Worm (Caenorhabditis elegans): ENCODE measurements around the gene ZK686.6.

The ZK686.6 gene

ce11 chrIII:7729062-7729461 lies 43.7 kb downstream of the ZK686.6 start:
- TF ChIP-seq zfp-2 (tag; optimal IDR thresholded peaks at IDR 0.05) (no peak), spr-3 (GFP tag; optimal IDR thresholded peaks at IDR 0.05) (no peak), R02D3.7 (tag; optimal IDR thresholded peaks at IDR 0.05) (no peak), hlh-30 (tag; optimal IDR thresholded peaks at IDR 0.05; ENCODE audit: insufficient read depth) (peak; percentile 34), saeg-2 (GFP tag; IDR thresholded peaks at IDR 0.05) (no peak), ceh-44 (GFP tag; IDR thresholded peaks at IDR 0.05) (no peak), nhr-77 (tag; optimal IDR thresholded peaks at IDR 0.05) (no peak), hif-1 (tag; optimal IDR thresholded peaks at IDR 0.05) (no peak), dmd-8 (GFP tag; IDR thresholded peaks at IDR 0.05) (peak; percentile 15; the same call in 1 of the 2 replicates), aha-1 (tag) (peak; percentile 15), Y75B8A.6 (GFP tag; IDR thresholded peaks at IDR 0.05) (no peak), egl-43 (GFP tag; IDR thresholded peaks at IDR 0.05) (no peak)

ce11 chrIII:7728494-7728893 lies 44.3 kb downstream of the ZK686.6 start:
- TF ChIP-seq nhr-77 (tag; optimal IDR thresholded peaks at IDR 0.05) (peak; percentile 10), attf-4 (tag; optimal IDR thresholded peaks at IDR 0.05) (no peak), ceh-20 (GFP tag; IDR thresholded peaks at IDR 0.05) (0 out of 2 replicates have a peak, but pooled peaks have one; percentile 44), unc-130 (GFP tag; optimal IDR thresholded peaks at IDR 0.05) (no peak), T20F7.1 (GFP tag; optimal IDR thresholded peaks at IDR 0.05) (peak; percentile 73), sdz-12 (GFP tag; optimal IDR thresholded peaks at IDR 0.05) (no peak), dpl-1 (GFP tag; optimal IDR thresholded peaks at IDR 0.05) (peak; percentile 54), Y5F2A.4 (GFP tag; optimal IDR thresholded peaks at IDR 0.05) (no peak), tra-1 (GFP tag; IDR thresholded peaks at IDR 0.05) (peak; percentile 70), mxl-3 (GFP tag; optimal IDR thresholded peaks at IDR 0.05) (peak; percentile 52), hlh-11 (tag; optimal IDR thresholded peaks at IDR 0.05) (peak; percentile 84), rbr-2 (tag; optimal IDR thresholded peaks at IDR 0.05) (no peak), cey-2 (tag; optimal IDR thresholded peaks at IDR 0.05; ENCODE audit: borderline replicate concordance, insufficient read depth) (peak; percentile 32), ama-1 (optimal IDR thresholded peaks at IDR 0.05) (peak; percentile 42), F44E2.7 (GFP tag; IDR thresholded peaks at IDR 0.05) (no peak), mdt-29 (GFP tag; IDR thresholded peaks at IDR 0.05) (peak; percentile 49; the same call in 1 of the 2 replicates), nhr-102 (tag; optimal IDR thresholded peaks at IDR 0.05) (peak; percentile 43), mes-2 (tag; optimal IDR thresholded peaks at IDR 0.05; ENCODE audit: poor library complexity, severe bottlenecking) (peak; percentile 60), ceh-28 (tag; optimal IDR thresholded peaks at IDR 0.05) (no peak), nhr-10 (tag; optimal IDR thresholded peaks at IDR 0.05) (no peak), dmd-6 (GFP tag; IDR thresholded peaks at IDR 0.05) (peak; percentile 81), nhr-42 (GFP tag; IDR thresholded peaks at IDR 0.05) (peak; percentile 70; the same call in 1 of the 2 replicates), zfp-2 (tag; optimal IDR thresholded peaks at IDR 0.05) (no peak), dmd-9 (GFP tag; IDR thresholded peaks at IDR 0.05) (no peak), nhr-28 (tag; optimal IDR thresholded peaks at IDR 0.05) (peak; percentile 70), madf-9 (GFP tag; conservative IDR thresholded peaks at IDR 0.05) (0 out of 2 replicates have a peak, but pooled peaks have one; percentile 15), pqm-1 (tag; optimal IDR thresholded peaks at IDR 0.05) (peak; percentile 84), lin-1 (GFP tag; IDR thresholded peaks at IDR 0.05) (no peak), nhr-11 (tag; optimal IDR thresholded peaks at IDR 0.05) (peak; percentile 4), lsy-2 (tag; optimal IDR thresholded peaks at IDR 0.05) (peak; percentile 19 to 83), nhr-48 (tag; optimal IDR thresholded peaks at IDR 0.05) (peak; percentile 74), lin-39 (tag; optimal IDR thresholded peaks at IDR 0.05) (no peak), hlh-30 (tag; optimal IDR thresholded peaks at IDR 0.05; ENCODE audit: insufficient read depth) (peak; percentile 59), unc-62 (GFP tag; optimal IDR thresholded peaks at IDR 0.05 in 1 of 2) (no peak), unc-62 (tag; optimal IDR thresholded peaks at IDR 0.05) (no peak), F37D6.2 (tag; optimal IDR thresholded peaks at IDR 0.05) (no peak), ZK337.2 (GFP tag; IDR thresholded peaks at IDR 0.05) (no peak), mep-1 (tag; optimal IDR thresholded peaks at IDR 0.05) (peak; percentile 65), daf-16 (GFP tag; optimal IDR thresholded peaks at IDR 0.05) (peak in 1 of 2 experiments; percentile 9), daf-16 (tag; optimal IDR thresholded peaks at IDR 0.05) (peak; percentile 75), mdl-1 (tag; optimal IDR thresholded peaks at IDR 0.05) (peak in 1 of 2 experiments; percentile 25)

Measured in whole organism, L4 larva.